Worm (Caenorhabditis elegans): ENCODE measurements around the gene ttyh-1.

DNA sequence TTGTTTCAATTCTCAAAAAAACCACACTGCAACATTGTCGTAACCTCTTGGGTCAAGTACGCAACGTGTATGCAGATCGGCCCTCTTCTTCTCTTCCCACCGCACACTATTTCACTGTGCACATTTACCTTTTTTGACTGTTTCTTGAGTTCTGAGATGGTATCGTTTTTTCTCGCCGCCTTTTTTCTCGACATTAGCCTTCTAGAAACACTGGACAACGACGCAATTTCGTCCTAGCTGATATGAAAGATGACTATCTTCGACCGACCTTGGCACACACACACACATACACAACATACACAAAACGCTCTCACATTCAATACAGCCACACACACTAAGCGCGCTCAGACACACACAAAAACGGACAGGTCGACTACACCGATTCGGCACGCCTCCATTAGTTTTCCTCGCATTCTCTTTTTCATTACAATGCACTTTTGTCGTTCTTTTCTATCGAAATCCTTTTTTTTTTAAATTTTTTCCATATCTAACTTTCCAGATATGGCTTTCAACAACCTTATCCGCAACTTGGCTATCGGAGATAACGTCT lies 29.1 kb upstream of the ttyh-1 start, which contains the start of gene aco-1:
- no peak for TF ChIP-seq nhr-11 (tag; optimal IDR thresholded peaks at IDR 0.05)
- TF ChIP-seq dmd-4 (tag; optimal IDR thresholded peaks at IDR 0.05), result no peak
- TF ChIP-seq nhr-21 (tag; optimal IDR thresholded peaks at IDR 0.05), result no peak
- no peak for TF ChIP-seq nhr-10 (tag; optimal IDR thresholded peaks at IDR 0.05)
- no peak for TF ChIP-seq aly-2 (tag; optimal IDR thresholded peaks at IDR 0.05)
- TF ChIP-seq ama-1 (optimal IDR thresholded peaks at IDR 0.05), result no peak
- TF ChIP-seq elt-1 (tag; optimal IDR thresholded peaks at IDR 0.05), result no peak
- no peak for TF ChIP-seq skn-1 (tag; optimal IDR thresholded peaks at IDR 0.05)
- no peak for TF ChIP-seq unc-62 (GFP tag; optimal IDR thresholded peaks at IDR 0.05)
- no peak for TF ChIP-seq egl-27 (tag; optimal IDR thresholded peaks at IDR 0.05)
- no peak for TF ChIP-seq lin-39 (tag; optimal IDR thresholded peaks at IDR 0.05)
- no peak for TF ChIP-seq ztf-11 (tag; optimal IDR thresholded peaks at IDR 0.05)
